Worm (Caenorhabditis elegans) whole organism, late embryonic: ENCODE measurements around the gene Y39H10B.2.

Experiments used
- ceh-9 ChIP-seq: sonication (generic microtip); optimal IDR thresholded peaks from 2 replicates; lab custom pipeline; 2016; ENCODE audit warnings: mild to moderate bottlenecking, missing genetic modification characterization, inconsistent platforms, missing compliant biosample characterization
- eyg-1 ChIP-seq: sonication (generic microtip); optimal IDR thresholded peaks from 2 replicates; lab custom pipeline; 2016; ENCODE audit warnings: missing genotype, missing genetic modification characterization, missing compliant biosample characterization
- odd-2 ChIP-seq: sonication (generic microtip); optimal IDR thresholded peaks from 2 replicates; lab custom pipeline; 2017; ENCODE audit warnings: antibody characterized with exemption, mild to moderate bottlenecking, missing genetic modification characterization, missing compliant biosample characterization
- pat-9 ChIP-seq: fragments of 200-800 bp; sonication (Bioruptor generic); optimal IDR thresholded peaks from 2 replicates; lab custom pipeline; 2018; ENCODE audit warnings: mild to moderate bottlenecking, missing genetic modification characterization, moderate library complexity, missing compliant biosample characterization
- unc-86 ChIP-seq: sonication (generic microtip); optimal IDR thresholded peaks from 2 replicates; lab custom pipeline; 2016; ENCODE audit warnings: missing genetic modification characterization, missing compliant biosample characterization

DNA sequence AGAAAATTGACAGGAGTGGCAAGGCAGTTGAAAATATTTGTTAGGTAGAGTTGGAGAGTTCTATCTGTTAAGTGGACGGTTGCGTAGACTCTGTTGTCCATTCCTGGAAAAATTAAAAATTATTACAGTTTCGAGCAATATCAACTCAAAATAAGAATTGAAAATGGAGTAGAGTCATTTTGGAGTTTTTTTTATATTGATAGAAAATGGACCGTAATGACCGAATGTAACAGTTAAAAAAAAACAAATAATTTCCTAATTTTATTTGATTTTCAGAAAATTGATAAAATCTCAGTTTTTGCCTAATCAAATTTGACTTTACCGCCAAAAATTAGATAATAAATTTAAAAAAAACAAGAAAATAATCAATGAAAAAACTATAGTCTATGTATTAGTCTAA is 41.6 kb upstream of the Y39H10B.2 start, which contains the start of gene F59B1.4:
- TF ChIP-seq ceh-9 (tag; lab: Kevin White, UChicago) (no peak), odd-2 (no peak), pat-9 (no peak), unc-86 (tag; lab: Kevin White, UChicago) (no peak), eyg-1 (tag; lab: Kevin White, UChicago) (no peak)
